Worm (Caenorhabditis elegans) whole organism, L2 larva: ENCODE measurements around the gene acbp-5.

Experiments used
- C34F6.9 ChIP-seq: fragments of 150-350 bp; optimal IDR thresholded peaks from 2 replicates; lab custom pipeline; 2014; ENCODE audit warnings: missing biosample characterization, missing genetic modification characterization
- F13H6.1 ChIP-seq: sonication (generic microtip); optimal IDR thresholded peaks from 2 replicates; lab custom pipeline; 2016; ENCODE audit warnings: missing genetic modification characterization, missing compliant biosample characterization
- R02D3.7 ChIP-seq: fragments of 150-350 bp; optimal IDR thresholded peaks from 2 replicates; lab custom pipeline; 2014; ENCODE audit warnings: missing biosample characterization, missing genetic modification characterization
- Y55F3AM.14 ChIP-seq: fragments of 200-800 bp; sonication (Bioruptor generic); optimal IDR thresholded peaks from 2 replicates; lab custom pipeline; 2018; ENCODE audit warnings: mild to moderate bottlenecking, missing genetic modification characterization, missing compliant biosample characterization
- ama-1 ChIP-seq: fragments of 150-350 bp; optimal IDR thresholded peaks from 2 replicates; lab custom pipeline; 2018; ENCODE audit warnings: inconsistent platforms
- blmp-1 ChIP-seq: sonication (generic microtip); optimal IDR thresholded peaks from 2 replicates; lab custom pipeline; 2017; ENCODE audit warnings: missing genetic modification characterization, mild to moderate bottlenecking, missing compliant biosample characterization, antibody characterized with exemption, moderate library complexity; ENCODE audit not compliant: insufficient read depth
- ceh-16 ChIP-seq: fragments of 150-350 bp; optimal IDR thresholded peaks from 2 replicates; lab custom pipeline; 2014; ENCODE audit warnings: missing biosample characterization, missing genetic modification characterization
- ceh-82 ChIP-seq: fragments of 150-350 bp; optimal IDR thresholded peaks from 2 replicates; lab custom pipeline; 2014; ENCODE audit warnings: missing biosample characterization, missing genetic modification characterization
- crh-2 ChIP-seq: sonication (generic microtip); optimal IDR thresholded peaks from 2 replicates; lab custom pipeline; 2017; ENCODE audit warnings: missing biosample characterization, missing genetic modification characterization
- dmd-4 ChIP-seq: sonication (generic microtip); optimal IDR thresholded peaks from 2 replicates; lab custom pipeline; 2017; ENCODE audit warnings: missing biosample characterization, missing genetic modification characterization
- egl-27 ChIP-seq: sonication (generic microtip); optimal IDR thresholded peaks from 3 replicates; lab custom pipeline; 2017; ENCODE audit warnings: missing biosample characterization, missing genetic modification reagents, missing genetic modification characterization
- elt-1 ChIP-seq: fragments of 150-350 bp; optimal IDR thresholded peaks from 2 replicates; lab custom pipeline; 2014; ENCODE audit warnings: missing biosample characterization, missing genetic modification characterization
- fos-1 ChIP-seq: fragments of 150-350 bp; optimal IDR thresholded peaks from 2 replicates; lab custom pipeline; 2014; ENCODE audit warnings: missing biosample characterization, missing genetic modification characterization
- mab-5 ChIP-seq: fragments of 150-350 bp; optimal IDR thresholded peaks from 2 replicates; lab custom pipeline; 2014; ENCODE audit warnings: missing biosample characterization, missing genetic modification characterization
- mbf-1 ChIP-seq: sonication (generic microtip); optimal IDR thresholded peaks from 2 replicates; lab custom pipeline; 2017; ENCODE audit warnings: missing biosample characterization, missing genetic modification characterization
- mdl-1 ChIP-seq, 2 experiments: fragments of 150-350 bp in 1 of 2; sonication (generic microtip) in 1 of 2; optimal IDR thresholded peaks; 2 replicates each; lab custom pipeline; 2017; ENCODE audit warnings: missing biosample characterization in 2 of 2, missing genetic modification characterization in 2 of 2
- nhr-10 ChIP-seq: sonication (generic microtip); optimal IDR thresholded peaks from 2 replicates; lab custom pipeline; 2017; ENCODE audit warnings: missing biosample characterization, missing genetic modification characterization
- nhr-129 ChIP-seq: fragments of 150-350 bp; optimal IDR thresholded peaks from 2 replicates; lab custom pipeline; 2014; ENCODE audit warnings: missing biosample characterization, missing genetic modification characterization
- nhr-21 ChIP-seq: fragments of 150-350 bp; optimal IDR thresholded peaks from 2 replicates; lab custom pipeline; 2014; ENCODE audit warnings: missing biosample characterization, missing genetic modification characterization
- nhr-23 ChIP-seq: fragments of 150-350 bp; optimal IDR thresholded peaks from 2 replicates; lab custom pipeline; 2014; ENCODE audit warnings: missing biosample characterization, missing genetic modification reagents, missing genetic modification characterization
- nhr-237 ChIP-seq: fragments of 150-350 bp; optimal IDR thresholded peaks from 2 replicates; lab custom pipeline; 2014; ENCODE audit warnings: missing biosample characterization, missing genetic modification characterization
- nhr-25 ChIP-seq: fragments of 150-350 bp; sonication (generic microtip); optimal IDR thresholded peaks from 3 replicates; lab custom pipeline; 2014; ENCODE audit warnings: missing biosample characterization, missing genetic modification characterization
- nhr-6 ChIP-seq: fragments of 150-350 bp; optimal IDR thresholded peaks from 2 replicates; lab custom pipeline; 2014; ENCODE audit warnings: missing biosample characterization, missing genetic modification characterization
- nhr-77 ChIP-seq: fragments of 150-350 bp; optimal IDR thresholded peaks from 2 replicates; lab custom pipeline; 2014; ENCODE audit warnings: missing biosample characterization, missing genetic modification characterization
- peb-1 ChIP-seq: fragments of 150-350 bp; optimal IDR thresholded peaks from 2 replicates; lab custom pipeline; 2014; ENCODE audit warnings: missing biosample characterization, missing genetic modification characterization
- sem-4 ChIP-seq: fragments of 150-350 bp; optimal IDR thresholded peaks from 2 replicates; lab custom pipeline; 2014; ENCODE audit warnings: missing biosample characterization, missing genetic modification reagents, missing genetic modification characterization
- sma-3 ChIP-seq: sonication (generic microtip); optimal IDR thresholded peaks from 2 replicates; lab custom pipeline; 2016; ENCODE audit warnings: missing genetic modification reagents, missing genetic modification characterization, missing compliant biosample characterization
- snpc-4 ChIP-seq: fragments of 150-350 bp; optimal IDR thresholded peaks from 2 replicates; lab custom pipeline; 2014; ENCODE audit warnings: missing biosample characterization, missing genetic modification characterization
- unc-62 ChIP-seq: fragments of 150-350 bp; optimal IDR thresholded peaks from 2 replicates; lab custom pipeline; 2014; ENCODE audit warnings: missing biosample characterization, missing genetic modification reagents, missing genetic modification characterization
- zag-1 ChIP-seq: fragments of 150-350 bp; optimal IDR thresholded peaks from 2 replicates; lab custom pipeline; 2014; ENCODE audit warnings: missing biosample characterization, missing genetic modification characterization
- ztf-1 ChIP-seq: fragments of 200-800 bp; sonication (Bioruptor generic); conservative IDR thresholded peaks from 2 replicates; pipeline ENCODE4 v1.3.6; 2022; ENCODE audit warnings: missing genetic modification characterization, missing compliant biosample characterization
- ztf-11 ChIP-seq: sonication (generic microtip); optimal IDR thresholded peaks from 2 replicates; lab custom pipeline; 2017; ENCODE audit warnings: missing biosample characterization, missing genetic modification characterization
- ztf-4 ChIP-seq: fragments of 150-350 bp; optimal IDR thresholded peaks from 2 replicates; lab custom pipeline; 2014; ENCODE audit warnings: missing biosample characterization, missing genetic modification characterization

acbp-5 gene

DNA sequence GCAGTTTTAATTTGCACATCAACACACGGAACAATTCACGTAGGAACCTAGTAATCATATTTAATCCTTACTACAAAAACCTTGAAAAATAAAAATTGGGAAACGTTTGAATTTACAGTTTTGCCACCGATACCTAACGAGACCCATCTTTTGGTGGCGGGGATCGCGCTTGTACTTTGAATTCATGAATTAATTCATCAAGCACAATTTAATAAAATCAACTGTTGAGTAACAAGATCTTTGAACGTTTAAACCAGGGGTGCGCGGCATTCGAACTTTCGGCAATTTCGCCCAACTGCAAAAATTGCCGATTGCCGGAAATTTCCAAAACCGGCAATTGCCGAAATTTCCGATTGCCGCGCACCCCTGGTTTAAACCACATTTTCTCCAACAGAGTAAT, 15.2 kb upstream of the acbp-5 start:
- TF ChIP-seq nhr-10 (tag; lab: Kevin White, UChicago) (no peak), elt-1 (no peak), nhr-77 (no peak), C34F6.9 (no peak), zag-1 (no peak), sem-4 (tag; lab: Kevin White, UChicago) (no peak), nhr-237 (tag; lab: Kevin White, UChicago) (no peak), mab-5 (tag; lab: Kevin White, UChicago) (no peak), nhr-21 (tag; lab: Kevin White, UChicago) (no peak), dmd-4 (tag; lab: Kevin White, UChicago) (no peak), fos-1 (no peak)
- TF ChIP-seq, all 48 proteins: peak for 0

DNA sequence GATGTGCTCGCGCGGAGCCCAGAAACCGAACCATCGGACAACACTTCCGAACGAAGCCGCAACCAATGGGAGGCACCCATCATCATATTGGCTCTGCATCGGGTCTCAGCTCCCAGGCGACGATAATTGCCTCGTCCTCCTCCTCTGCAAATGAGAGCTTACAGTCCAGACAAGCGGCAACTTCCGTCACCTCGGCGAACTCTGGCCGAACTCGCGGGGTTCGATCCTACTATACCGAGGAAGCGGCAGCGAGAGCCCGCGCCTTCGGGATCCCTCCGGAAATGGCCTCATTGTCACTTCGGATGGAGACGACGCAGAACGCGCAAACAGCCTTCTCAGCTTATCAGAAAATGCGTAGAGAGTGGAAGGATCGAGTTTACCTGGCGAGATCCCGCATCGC, 13.5 kb upstream of the acbp-5 start:
- TF ChIP-seq nhr-10 (tag; lab: Kevin White, UChicago) = no peak
- no peak for TF ChIP-seq nhr-23 (tag; lab: Kevin White, UChicago)
- TF ChIP-seq R02D3.7 (tag; lab: Kevin White, UChicago) = no peak
- TF ChIP-seq peb-1 (tag; lab: Kevin White, UChicago) = no peak
- TF ChIP-seq mbf-1 (tag; lab: Kevin White, UChicago) = no peak
- no peak for TF ChIP-seq ceh-16 (tag; lab: Kevin White, UChicago)
- no peak for TF ChIP-seq ztf-1 (GFP tag; lab: Robert Waterston, UW)
- TF ChIP-seq, all 48 proteins: peak for 0

DNA sequence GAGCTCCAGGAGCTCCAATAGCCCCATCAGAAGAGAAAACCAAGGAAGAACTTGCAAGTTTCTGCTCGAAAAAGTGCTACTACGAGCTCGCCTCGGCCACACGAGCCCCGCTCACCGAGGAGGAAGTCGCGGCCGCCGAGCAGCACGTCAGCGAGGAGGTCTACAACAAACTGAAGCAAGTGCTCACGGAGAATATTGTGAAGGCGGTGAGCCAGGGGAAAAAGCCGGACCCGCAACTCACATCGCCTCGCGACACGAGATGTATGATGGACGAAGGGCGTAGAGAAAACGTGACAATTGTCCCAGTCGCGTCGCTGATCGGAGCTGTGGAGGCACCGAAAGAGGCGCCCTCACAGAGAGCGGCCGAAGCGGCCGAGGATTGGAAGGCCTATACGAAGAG, 11.2 kb upstream of the acbp-5 start:
- TF ChIP-seq nhr-129 (tag; lab: Kevin White, UChicago) (no peak), Y55F3AM.14 (GFP tag; lab: Kevin White, UChicago) (no peak), snpc-4 (tag; lab: Kevin White, UChicago) (no peak), blmp-1 (no peak), unc-62 (GFP tag; lab: Kevin White, UChicago) (no peak), ceh-82 (tag; lab: Kevin White, UChicago) (no peak), ztf-11 (no peak), R02D3.7 (tag; lab: Kevin White, UChicago) (no peak), F13H6.1 (tag; lab: Kevin White, UChicago) (no peak), nhr-6 (tag; lab: Kevin White, UChicago) (no peak)
- TF ChIP-seq, all 48 proteins: peak for 0

DNA sequence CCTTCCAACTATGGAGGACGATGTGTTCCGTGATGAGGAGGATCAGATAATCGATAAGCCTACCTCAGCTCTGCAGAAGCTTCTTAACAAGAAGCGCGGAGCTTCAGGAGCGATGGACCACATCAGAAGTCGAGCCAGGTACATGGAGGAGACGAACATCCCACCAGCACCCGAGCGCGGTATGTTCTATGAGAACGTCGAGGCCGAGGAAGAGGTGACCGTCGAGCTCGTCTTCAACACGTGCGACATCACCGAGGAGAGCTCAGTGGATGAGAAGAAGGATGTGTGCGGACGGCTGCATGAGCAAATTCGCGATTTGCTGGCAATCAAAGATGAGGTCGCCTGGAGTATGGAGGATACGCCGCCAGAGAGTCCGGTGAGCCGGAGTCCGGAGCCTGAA, 10.5 kb upstream of the acbp-5 start:
- TF ChIP-seq mab-5 (tag; lab: Kevin White, UChicago) (no peak), ceh-82 (tag; lab: Kevin White, UChicago) (no peak), sma-3 (GFP tag; lab: Kevin White, UChicago) (no peak)
- TF ChIP-seq, all 48 proteins: peak for 0

DNA sequence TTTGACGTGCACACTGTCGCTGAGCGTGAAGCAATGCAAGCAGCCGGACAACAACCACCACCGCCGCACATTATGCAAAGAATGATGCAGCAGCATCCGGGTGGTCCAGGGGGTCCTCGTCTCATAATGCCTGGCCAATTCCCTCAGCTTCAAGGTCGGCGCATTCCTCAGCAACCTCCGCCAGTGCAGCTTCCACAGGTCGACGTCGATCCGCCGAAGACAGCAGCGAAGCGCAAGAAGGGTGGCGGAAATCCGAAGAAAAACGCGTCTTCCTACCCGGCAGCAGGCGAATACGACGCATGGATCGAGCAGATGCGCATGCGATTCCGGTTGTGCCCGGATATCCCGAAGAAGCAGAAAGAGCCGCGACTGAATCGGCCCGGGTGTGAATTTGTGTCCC, 9.9 kb upstream of the acbp-5 start:
- TF ChIP-seq F13H6.1 (tag; lab: Kevin White, UChicago) = no peak
- no peak for TF ChIP-seq C34F6.9
- TF ChIP-seq nhr-6 (tag; lab: Kevin White, UChicago) = no peak
- no peak for TF ChIP-seq crh-2 (tag; lab: Kevin White, UChicago)
- TF ChIP-seq mdl-1 (tag; optimal IDR thresholded peaks at IDR 0.05; lab: Kevin White, UChicago) = no peak
- no peak for TF ChIP-seq ztf-4
- no peak for TF ChIP-seq Y55F3AM.14 (GFP tag; lab: Kevin White, UChicago)
- TF ChIP-seq nhr-77 = no peak

DNA sequence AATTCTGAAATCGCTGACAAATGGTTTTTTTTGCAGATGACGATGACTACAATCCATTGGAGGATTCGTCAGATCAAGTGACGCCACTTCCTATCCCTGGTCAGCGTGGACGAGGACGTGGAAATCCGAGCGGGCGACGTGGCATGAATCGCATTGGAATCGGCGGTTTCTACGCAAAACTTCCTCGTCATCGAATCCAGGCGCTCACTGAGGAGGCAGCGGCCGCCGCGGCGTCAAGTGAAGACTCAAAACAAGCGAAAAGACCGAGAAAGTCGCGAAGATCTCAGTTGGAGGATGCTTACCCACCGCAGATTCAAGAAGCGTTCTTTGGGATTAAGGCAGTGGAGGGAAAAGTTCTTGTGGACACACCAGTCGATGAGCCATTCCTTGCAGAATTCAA, 7.1 kb upstream of the acbp-5 start:
- TF ChIP-seq zag-1 = no peak
- no peak for TF ChIP-seq ama-1 (lab: Kevin White, UChicago)
- no peak for TF ChIP-seq fos-1
- TF ChIP-seq nhr-25 (tag; lab: Kevin White, UChicago) = no peak
- no peak for TF ChIP-seq nhr-6 (tag; lab: Kevin White, UChicago)
- TF ChIP-seq ceh-82 (tag; lab: Kevin White, UChicago) = no peak
- no peak for TF ChIP-seq egl-27 (tag; lab: Kevin White, UChicago)
- no peak for TF ChIP-seq crh-2 (tag; lab: Kevin White, UChicago)
